Worm (Caenorhabditis elegans): ENCODE data around the gene C17G10.1.

The C17G10.1 gene

ce11 chrII:5554788-5555187 lies 41.6 kb upstream of the C17G10.1 start:
- no peak for TF ChIP-seq madf-3 (GFP tag; IDR thresholded peaks at IDR 0.05)
- TF ChIP-seq B0336.3 (GFP tag; IDR thresholded peaks at IDR 0.05): no peak
- TF ChIP-seq nhr-27 (tag; optimal IDR thresholded peaks at IDR 0.05): no peak
- TF ChIP-seq ZK185.1 (tag; optimal IDR thresholded peaks at IDR 0.05; ENCODE audit: poor library complexity, severe bottlenecking): no peak
- no peak for TF ChIP-seq Y95B8A.8 (GFP tag; IDR thresholded peaks at IDR 0.05)
- TF ChIP-seq rec-8 (tag; optimal IDR thresholded peaks at IDR 0.05): no peak
- TF ChIP-seq Y67H2A.10 (GFP tag; conservative IDR thresholded peaks at IDR 0.05): no peak
- TF ChIP-seq F49E8.2 (tag; optimal IDR thresholded peaks at IDR 0.05; ENCODE audit: insufficient read depth): no peak
- peak; percentile 11 for TF ChIP-seq unc-62 (GFP tag; optimal IDR thresholded peaks at IDR 0.05)
- peak; percentile 27 for TF ChIP-seq nhr-80 (tag; optimal IDR thresholded peaks at IDR 0.05)
- TF ChIP-seq unc-130 (GFP tag; optimal IDR thresholded peaks at IDR 0.05): no peak
- no peak for TF ChIP-seq rpc-1 (optimal IDR thresholded peaks at IDR 0.05)
- no peak for TF ChIP-seq rpc-1 (tag; optimal IDR thresholded peaks at IDR 0.05)
- no peak for TF ChIP-seq snpc-3.4 (tag; optimal IDR thresholded peaks at IDR 0.05)

- no peak for TF ChIP-seq Y56A3A.18 (GFP tag; IDR thresholded peaks at IDR 0.05)
- no peak for TF ChIP-seq rpc-1 (optimal IDR thresholded peaks at IDR 0.05)
- TF ChIP-seq rpc-1 (tag; optimal IDR thresholded peaks at IDR 0.05): no peak
- no peak for TF ChIP-seq F57C9.4 (tag; optimal IDR thresholded peaks at IDR 0.05)
- TF ChIP-seq lin-40 (tag; optimal IDR thresholded peaks at IDR 0.05): no peak
- TF ChIP-seq madf-10 (tag; optimal IDR thresholded peaks at IDR 0.05): no peak
- no peak for TF ChIP-seq F49E8.2 (tag; optimal IDR thresholded peaks at IDR 0.05; ENCODE audit: insufficient read depth)
- no peak for TF ChIP-seq snpc-3.4 (tag; optimal IDR thresholded peaks at IDR 0.05)
- no peak for TF ChIP-seq T26A5.8 (tag; optimal IDR thresholded peaks at IDR 0.05)
- no peak for TF ChIP-seq hlh-26 (GFP tag; conservative IDR thresholded peaks at IDR 0.05)
- no peak for TF ChIP-seq nfya-1 (tag; optimal IDR thresholded peaks at IDR 0.05; ENCODE audit: borderline replicate concordance, insufficient read depth)
- no peak for TF ChIP-seq rec-8 (tag; optimal IDR thresholded peaks at IDR 0.05)
- no peak for TF ChIP-seq snpc-1.3 (tag; optimal IDR thresholded peaks at IDR 0.05; ENCODE audit: insufficient read depth)
- TF ChIP-seq bed-1 (GFP tag; IDR thresholded peaks at IDR 0.05): no peak
- no peak for TF ChIP-seq ztf-25 (GFP tag; IDR thresholded peaks at IDR 0.05)
- TF ChIP-seq lag-1 (GFP tag; IDR thresholded peaks at IDR 0.05): no peak
- no peak for TF ChIP-seq hlh-12 (tag; optimal IDR thresholded peaks at IDR 0.05)
Observed at ce11 chrII:5555522-5555921, 40.8 kb upstream of the C17G10.1 start.

ce11 chrII:5556431-5556830 lies 39.9 kb upstream of the C17G10.1 start, which contains the start of gene ins-11:
Gene ins-11 (plus strand): TSS chrII:5556731.
- TF ChIP-seq Y95B8A.8 (GFP tag; IDR thresholded peaks at IDR 0.05) (no peak), ama-1 (optimal IDR thresholded peaks at IDR 0.05) (no peak), ama-1 (GFP tag; optimal IDR thresholded peaks at IDR 0.05) (no peak), xnd-1 (tag; optimal IDR thresholded peaks at IDR 0.05) (no peak), madf-3 (GFP tag; IDR thresholded peaks at IDR 0.05) (no peak), ccch-3 (GFP tag; optimal IDR thresholded peaks at IDR 0.05) (no peak), F55B11.4 (tag; optimal IDR thresholded peaks at IDR 0.05; ENCODE audit: borderline replicate concordance, insufficient read depth) (no peak), nhr-120 (GFP tag; IDR thresholded peaks at IDR 0.05) (no peak), egl-18 (GFP tag; IDR thresholded peaks at IDR 0.05) (no peak), repo-1 (tag; optimal IDR thresholded peaks at IDR 0.05) (no peak)

- no peak for TF ChIP-seq snpc-4 (GFP tag; optimal IDR thresholded peaks at IDR 0.05)
- peak in 1 of 4 experiments; percentile 7 for TF ChIP-seq snpc-4 (tag; optimal IDR thresholded peaks at IDR 0.05)
- TF ChIP-seq tbp1 (GFP tag; optimal IDR thresholded peaks at IDR 0.05): no peak
- TF ChIP-seq Y53F4B.3 (GFP tag; IDR thresholded peaks at IDR 0.05): no peak
- TF ChIP-seq nhr-80 (tag; optimal IDR thresholded peaks at IDR 0.05): peak; percentile 55
Observed at ce11 chrII:5557134-5557533, 39.2 kb upstream of the C17G10.1 start.

Data from whole organism, young adult.